Worm (Caenorhabditis elegans) whole organism, midembryonic: ENCODE measurements around the gene crn-3.

Experiments
- T22C8.4 ChIP-seq: fragments of 200-800 bp; sonication (Bioruptor generic); IDR thresholded peaks from 2 replicates; pipeline ENCODE4 v1.3.6; 2022; ENCODE audit warnings: missing genetic modification characterization, missing compliant biosample characterization
- flt-1 ChIP-seq: fragments of 200-800 bp; sonication (Bioruptor generic); IDR thresholded peaks from 2 replicates; pipeline ENCODE4 v1.3.6; 2022; ENCODE audit warnings: missing genetic modification characterization, missing compliant biosample characterization
- klf-2 ChIP-seq: fragments of 200-800 bp; sonication (Bioruptor generic); conservative IDR thresholded peaks from 2 replicates; pipeline ENCODE4 v1.3.6; 2022; ENCODE audit warnings: missing genetic modification reagents, missing genetic modification characterization, missing compliant biosample characterization
- tab-1 ChIP-seq: fragments of 200-800 bp; sonication (Bioruptor generic); IDR thresholded peaks from 2 replicates; pipeline ENCODE4 v1.3.6; 2022; ENCODE audit warnings: missing genetic modification characterization, missing compliant biosample characterization
- ztf-23 ChIP-seq: fragments of 200-800 bp; sonication (Bioruptor generic); IDR thresholded peaks from 2 replicates; pipeline ENCODE4 v1.3.6; 2022; ENCODE audit warnings: missing genetic modification reagents, missing genetic modification characterization, missing compliant biosample characterization
- ztf-29 ChIP-seq: fragments of 200-800 bp; sonication (Bioruptor generic); IDR thresholded peaks from 2 replicates; pipeline ENCODE4 v1.3.6; 2022; ENCODE audit warnings: missing genetic modification reagents, missing genetic modification characterization, missing compliant biosample characterization

- TF ChIP-seq ztf-29 (GFP tag; lab: Robert Waterston, UW) (no peak), tab-1 (GFP tag; lab: Robert Waterston, UW) (no peak), T22C8.4 (GFP tag; lab: Robert Waterston, UW) (no peak), klf-2 (GFP tag; lab: Robert Waterston, UW) (no peak), flt-1 (no peak), ztf-23 (GFP tag; lab: Robert Waterston, UW) (no peak)
Measured at ce11 chrII:10578843-10579430, 8.9 kb upstream of the crn-3 start, which contains the start of gene rpb-6.
